Fruit fly (Drosophila melanogaster): ENCODE results near the gene CG18558.
A peak's percentile ranks its signal among the peaks of the same experiment; 100 is the strongest.

CG18558 gene

DNA sequence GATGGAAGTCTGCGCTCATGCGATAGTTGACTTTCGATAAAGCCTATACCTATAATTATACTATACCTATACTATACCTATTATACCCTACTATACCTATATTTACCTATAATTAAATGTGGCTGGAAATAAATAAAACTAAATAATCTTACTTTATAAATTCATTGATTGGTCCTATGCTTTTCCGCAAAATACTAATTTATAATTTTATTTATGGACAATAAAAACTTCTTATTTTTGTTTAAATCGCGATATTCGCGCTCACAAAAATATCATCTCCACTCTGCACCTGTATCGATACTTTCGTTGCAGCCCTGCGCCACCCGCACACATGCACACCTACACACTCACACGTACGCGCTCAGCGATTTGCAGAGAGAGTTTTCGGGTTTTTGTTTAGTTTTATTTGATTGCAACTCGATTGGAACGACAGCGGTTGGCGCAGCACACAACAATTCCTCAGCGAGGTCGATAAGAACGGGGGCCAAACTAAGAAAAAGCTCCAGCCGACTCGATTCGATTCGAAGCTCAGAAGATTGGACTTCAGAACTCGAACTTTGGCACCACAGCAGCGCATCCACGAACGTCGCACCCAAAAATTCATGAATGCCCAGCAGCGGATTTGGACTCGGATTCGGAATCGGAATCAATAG lies 30.4 kb upstream of the CG18558 start, which contains the start of gene CG8814 (continued):
- no peak for TF ChIP-seq CG6254 (GFP tag; optimal IDR thresholded peaks at IDR 0.05)
- peak; percentile 79 for TF ChIP-seq Ptx1 (GFP tag; IDR thresholded peaks at IDR 0.05)
- TF ChIP-seq Ets65A (GFP tag) = peak; percentile 85
- peak; percentile 41 for TF ChIP-seq caup (GFP tag; optimal IDR thresholded peaks at IDR 0.05; ENCODE audit: severe bottlenecking)
- TF ChIP-seq CG2889 (GFP tag; IDR thresholded peaks at IDR 0.05) = no peak
- peak; percentile 76 for TF ChIP-seq vnd (GFP tag; IDR thresholded peaks at IDR 0.05; ENCODE audit: partially characterized antibody)
- no peak for TF ChIP-seq CG30431 (GFP tag; optimal IDR thresholded peaks at IDR 0.05)
- TF ChIP-seq lmd (GFP tag; IDR thresholded peaks at IDR 0.05) = peak; percentile 57; the same call in 1 of the 2 replicates
- TF ChIP-seq CG11093 (GFP tag; IDR thresholded peaks at IDR 0.05) = peak; percentile 57; the same call in 1 of the 3 replicates
- TF ChIP-seq Mrtf (GFP tag; IDR thresholded peaks at IDR 0.05) = 0 out of 3 replicates have a peak, but pooled peaks have one; percentile 58
- peak; percentile 65 for TF ChIP-seq CG32772 (GFP tag; IDR thresholded peaks at IDR 0.05)
- TF ChIP-seq da (GFP tag; optimal IDR thresholded peaks at IDR 0.05) = no peak
- no peak for TF ChIP-seq tap (tag; optimal IDR thresholded peaks at IDR 0.05)
- TF ChIP-seq prd (optimal IDR thresholded peaks at IDR 0.05) = no peak
- peak; percentile 83 for TF ChIP-seq prd (GFP tag; IDR thresholded peaks at IDR 0.05)
- no peak for TF ChIP-seq CG43689 (GFP tag; IDR thresholded peaks at IDR 0.05)
- TF ChIP-seq phol (tag; optimal IDR thresholded peaks at IDR 0.05) = peak; percentile 88
- TF ChIP-seq gcm (GFP tag; optimal IDR thresholded peaks at IDR 0.05) = peak; percentile 51
- peak; percentile 82 for TF ChIP-seq CG13775 (GFP tag; optimal IDR thresholded peaks at IDR 0.05)
- peak; percentile 46 for TF ChIP-seq gsb-n (tag; optimal IDR thresholded peaks at IDR 0.05)
- no peak for TF ChIP-seq eyg (GFP tag; optimal IDR thresholded peaks at IDR 0.05)
- TF ChIP-seq hth (optimal IDR thresholded peaks at IDR 0.05) = no peak
- TF ChIP-seq ro (GFP tag; IDR thresholded peaks at IDR 0.05) = no peak
- peak; percentile 32; the same call in 1 of the 2 replicates for TF ChIP-seq HLH3B (GFP tag; IDR thresholded peaks at IDR 0.05)
- TF ChIP-seq CG6654 (GFP tag; optimal IDR thresholded peaks at IDR 0.05) = no peak
- TF ChIP-seq stc (GFP tag; IDR thresholded peaks at IDR 0.05) = peak; percentile 20; the same call in 1 of the 2 replicates
- no peak for TF ChIP-seq gce (GFP tag; IDR thresholded peaks at IDR 0.05)
- TF ChIP-seq CG15601 (tag; optimal IDR thresholded peaks at IDR 0.05) = peak; percentile 68
- peak; percentile 4 for TF ChIP-seq Oli (tag; optimal IDR thresholded peaks at IDR 0.05)
- peak; percentile 53 for TF ChIP-seq CG4328 (GFP tag; optimal IDR thresholded peaks at IDR 0.05)
- TF ChIP-seq CG13123 (GFP tag; optimal IDR thresholded peaks at IDR 0.05) = peak; percentile 37
- TF ChIP-seq CG9876 (GFP tag; optimal IDR thresholded peaks at IDR 0.05) = peak; percentile 0
- TF ChIP-seq tup (GFP tag; optimal IDR thresholded peaks at IDR 0.05) = no peak
- TF ChIP-seq CG4424 (GFP tag; optimal IDR thresholded peaks at IDR 0.05) = peak; percentile 76
- TF ChIP-seq CG31441 (GFP tag; IDR thresholded peaks at IDR 0.05) = peak; percentile 75; the same call in 1 of the 2 replicates
- no peak for TF ChIP-seq CG17385 (GFP tag; optimal IDR thresholded peaks at IDR 0.05)
- no peak for TF ChIP-seq Myb (GFP tag; optimal IDR thresholded peaks at IDR 0.05)
- TF ChIP-seq CG9437 (GFP tag; optimal IDR thresholded peaks at IDR 0.05) = peak; percentile 64
- TF ChIP-seq CG15269 (tag; optimal IDR thresholded peaks at IDR 0.05) = peak; percentile 53
- TF ChIP-seq GATAe (GFP tag; conservative IDR thresholded peaks at IDR 0.05) = no peak; the same call in 1 of the 2 replicates
- no peak for TF ChIP-seq Hmx (GFP tag; optimal IDR thresholded peaks at IDR 0.05)
- no peak for TF ChIP-seq CG31365 (tag; optimal IDR thresholded peaks at IDR 0.05)
- TF ChIP-seq mirr (GFP tag; optimal IDR thresholded peaks at IDR 0.05) = no peak
- TF ChIP-seq bigmax (GFP tag; optimal IDR thresholded peaks at IDR 0.05) = no peak
- no peak for TF ChIP-seq nerfin-2 (GFP tag; IDR thresholded peaks at IDR 0.05; ENCODE audit: partially characterized antibody)
- TF ChIP-seq lab (GFP tag; optimal IDR thresholded peaks at IDR 0.05) = peak; percentile 75
- peak; percentile 80 for TF ChIP-seq Nf-YC (tag; optimal IDR thresholded peaks at IDR 0.05)
- peak in 1 of 2 experiments; percentile 63 for TF ChIP-seq Trl (optimal IDR thresholded peaks at IDR 0.05)
- peak; percentile 30 for TF ChIP-seq Trl (GFP tag; optimal IDR thresholded peaks at IDR 0.05)
- no peak; the same call in 2 of the 3 replicates for TF ChIP-seq CG7963 (GFP tag; IDR thresholded peaks at IDR 0.05; ENCODE audit: partially characterized antibody)
- no peak for TF ChIP-seq Optix (GFP tag; IDR thresholded peaks at IDR 0.05)
